Worm (Caenorhabditis elegans) whole organism, L1 larva: Measurements from ENCODE around the gene C25H3.7.

ENCODE experiments used
- ama-1 ChIP-seq: fragments of 150-350 bp; optimal IDR thresholded peaks from 2 replicates; lab custom pipeline; 2014
- fos-1 ChIP-seq: fragments of 150-350 bp; optimal IDR thresholded peaks from 2 replicates; lab custom pipeline; 2014; ENCODE audit warnings: missing biosample characterization, missing genetic modification characterization
- nhr-12 ChIP-seq: sonication (generic microtip); optimal IDR thresholded peaks from 2 replicates; lab custom pipeline; 2017; ENCODE audit warnings: missing biosample characterization, missing genetic modification characterization

ce11 chrII:5696218-5696617 is 27.5 kb upstream of the C25H3.7 start:
- TF ChIP-seq nhr-12 (tag; lab: Kevin White, UChicago) (no peak), fos-1 (tag; lab: Kevin White, UChicago) (no peak), ama-1 (lab: Kevin White, UChicago) (no peak)
